Worm (Caenorhabditis elegans): ENCODE results near the gene plc-4.
A peak's percentile ranks its signal among the peaks of the same experiment; 100 is the strongest.

The plc-4 gene

DNA sequence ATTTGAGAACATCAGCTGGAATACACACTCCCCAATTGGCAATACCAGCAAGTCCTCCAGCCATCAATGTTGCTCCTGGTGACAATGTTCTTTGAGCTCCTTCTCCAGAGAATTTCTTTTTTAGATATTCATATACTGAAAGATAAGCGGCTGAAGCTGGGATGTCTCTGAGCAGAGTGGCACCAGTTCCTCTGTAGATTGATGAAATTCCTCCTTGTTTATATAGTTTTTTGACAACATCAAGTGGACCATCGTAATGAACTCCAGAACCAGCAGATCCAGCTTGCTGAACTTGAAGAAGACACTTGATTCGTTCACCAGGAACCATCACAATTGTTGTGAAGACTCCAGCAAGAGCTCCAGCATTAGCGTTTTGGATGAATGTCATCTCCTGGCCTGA is 39.6 kb upstream of the plc-4 start:
- TF ChIP-seq chd-7 (tag; optimal IDR thresholded peaks at IDR 0.05) (no peak), K12H6.12 (tag; optimal IDR thresholded peaks at IDR 0.05) (no peak), snpc-1.3 (tag; optimal IDR thresholded peaks at IDR 0.05; ENCODE audit: insufficient read depth) (no peak), nhr-27 (tag; optimal IDR thresholded peaks at IDR 0.05) (no peak), dpl-1 (GFP tag; optimal IDR thresholded peaks at IDR 0.05) (no peak), F39B2.1 (GFP tag; IDR thresholded peaks at IDR 0.05) (no peak), lin-40 (tag; optimal IDR thresholded peaks at IDR 0.05) (no peak), lin-35 (GFP tag; optimal IDR thresholded peaks at IDR 0.05) (no peak), ztf-18 (tag; optimal IDR thresholded peaks at IDR 0.05) (no peak), lin-26 (GFP tag; IDR thresholded peaks at IDR 0.05) (no peak), nfya-2 (GFP tag; IDR thresholded peaks at IDR 0.05) (no peak), ceh-27 (GFP tag; optimal IDR thresholded peaks at IDR 0.05) (no peak)

ce11 chrIV:7551254-7551653 is 38.8 kb upstream of the plc-4 start:
- TF ChIP-seq dpl-1 (GFP tag; optimal IDR thresholded peaks at IDR 0.05) (no peak), nfya-2 (GFP tag; IDR thresholded peaks at IDR 0.05) (no peak), lin-54 (GFP tag; optimal IDR thresholded peaks at IDR 0.05) (no peak), ztf-6 (GFP tag; IDR thresholded peaks at IDR 0.05) (no peak), mxl-1 (tag; optimal IDR thresholded peaks at IDR 0.05) (no peak), ztf-25 (GFP tag; IDR thresholded peaks at IDR 0.05) (no peak), Y56A3A.18 (GFP tag; IDR thresholded peaks at IDR 0.05) (no peak), bed-1 (GFP tag; IDR thresholded peaks at IDR 0.05) (no peak), repo-1 (tag; optimal IDR thresholded peaks at IDR 0.05) (peak; percentile 64), zim-3 (tag; optimal IDR thresholded peaks at IDR 0.05) (no peak), F10E7.11 (tag; optimal IDR thresholded peaks at IDR 0.05) (no peak), pbrm-1 (GFP tag; IDR thresholded peaks at IDR 0.05) (no peak), nhr-120 (GFP tag; IDR thresholded peaks at IDR 0.05) (no peak), cebp-2 (GFP tag; IDR thresholded peaks at IDR 0.05) (no peak), hsf-1 (GFP tag; IDR thresholded peaks at IDR 0.05) (no peak), lin-26 (GFP tag; IDR thresholded peaks at IDR 0.05) (no peak), ztf-3 (GFP tag; optimal IDR thresholded peaks at IDR 0.05) (no peak), tlf-1 (GFP tag; optimal IDR thresholded peaks at IDR 0.05) (peak; percentile 16), nfyb-1 (GFP tag; IDR thresholded peaks at IDR 0.05) (0 out of 2 replicates have a peak, but pooled peaks have one; percentile 14), ccch-3 (GFP tag; optimal IDR thresholded peaks at IDR 0.05) (no peak), F22D6.2 (tag; optimal IDR thresholded peaks at IDR 0.05) (no peak), dox-1 (GFP tag; IDR thresholded peaks at IDR 0.05) (no peak), hrde-1 (tag; optimal IDR thresholded peaks at IDR 0.05; ENCODE audit: borderline replicate concordance) (peak; percentile 69), ceh-79 (tag; optimal IDR thresholded peaks at IDR 0.05) (no peak), B0336.3 (GFP tag; IDR thresholded peaks at IDR 0.05) (0 out of 2 replicates have a peak, but pooled peaks have one; percentile 37), madf-6 (GFP tag; IDR thresholded peaks at IDR 0.05) (peak; percentile 42; the same call in 1 of the 2 replicates), bed-2 (GFP tag; IDR thresholded peaks at IDR 0.05) (no peak), rcor-1 (GFP tag; IDR thresholded peaks at IDR 0.05) (no peak), Y67H2A.10 (GFP tag; conservative IDR thresholded peaks at IDR 0.05) (no peak), snpc-1.3 (tag; optimal IDR thresholded peaks at IDR 0.05; ENCODE audit: insufficient read depth) (peak; percentile 3), dpff-1 (tag; optimal IDR thresholded peaks at IDR 0.05) (no peak), aptf-3 (GFP tag; IDR thresholded peaks at IDR 0.05) (no peak), Y95B8A.8 (GFP tag; IDR thresholded peaks at IDR 0.05) (peak; percentile 43; the same call in 1 of the 2 replicates), D2030.7 (GFP tag; IDR thresholded peaks at IDR 0.05) (no peak), lin-35 (GFP tag; optimal IDR thresholded peaks at IDR 0.05) (no peak), ZK185.1 (tag; optimal IDR thresholded peaks at IDR 0.05; ENCODE audit: poor library complexity, severe bottlenecking) (peak; percentile 35), snpc-4 (GFP tag; optimal IDR thresholded peaks at IDR 0.05) (no peak), snpc-4 (tag; optimal IDR thresholded peaks at IDR 0.05) (peak in 1 of 4 experiments; percentile 12)

Data from whole organism, young adult.